Worm (Caenorhabditis elegans) whole organism, L4/young adult: ENCODE data around the gene F01D5.8.

Source experiments
- dao-5 ChIP-seq: sonication (generic microtip); optimal IDR thresholded peaks from 2 replicates; lab custom pipeline; 2016; ENCODE audit warnings: missing genotype, missing genetic modification characterization, moderate library complexity, missing compliant biosample characterization
- him-1 ChIP-seq: sonication (generic microtip); optimal IDR thresholded peaks from 2 replicates; lab custom pipeline; 2016; ENCODE audit warnings: missing genotype, missing genetic modification reagents, missing genetic modification characterization, missing compliant biosample characterization

DNA sequence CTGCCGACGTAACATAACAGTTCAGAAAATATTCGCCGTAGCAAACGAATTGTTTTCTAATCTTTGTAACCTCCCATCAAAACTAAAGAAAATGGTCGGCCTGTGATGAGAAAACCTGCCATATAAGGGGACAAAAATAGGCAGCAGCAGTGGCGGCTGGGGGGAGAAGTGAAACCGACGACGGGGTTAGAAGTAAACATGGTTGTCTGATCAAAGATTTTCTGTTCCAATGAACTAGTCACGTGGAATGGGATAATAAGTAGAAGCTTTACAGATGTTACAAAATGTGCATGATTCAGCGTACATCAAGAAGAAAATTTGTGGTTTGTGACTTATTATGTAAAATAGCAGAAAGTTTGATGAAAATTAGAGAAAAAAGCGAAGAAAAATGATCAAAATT is 34.7 kb downstream of the F01D5.8 start:
- TF ChIP-seq dao-5 (tag; lab: Kevin White, UChicago) (no peak), him-1 (tag; lab: Kevin White, UChicago) (no peak)
